Worm (Caenorhabditis elegans): Measurements from ENCODE around the gene col-154.
"Not testable (repeated sequence)": the region's sequence is repeated elsewhere in the genome, so short reads cannot be mapped to it uniquely, and the experiment has no call there.

ce11 chrV:11395024-11395423 is 9.9 kb downstream of the col-154 start, which contains the start of gene K03B8.4:
- TF ChIP-seq ama-1 (optimal IDR thresholded peaks at IDR 0.05); F13C5.2 (tag; optimal IDR thresholded peaks at IDR 0.05); flt-1 (GFP tag; IDR thresholded peaks at IDR 0.05); hmg-4 (GFP tag; optimal IDR thresholded peaks at IDR 0.05); ceh-13 (GFP tag; optimal IDR thresholded peaks at IDR 0.05); pes-1 (GFP tag; IDR thresholded peaks at IDR 0.05); aly-1 (tag; optimal IDR thresholded peaks at IDR 0.05); sea-1 (GFP tag; conservative IDR thresholded peaks at IDR 0.05); scrt-1 (GFP tag; IDR thresholded peaks at IDR 0.05); tbx-11 (GFP tag; IDR thresholded peaks at IDR 0.05); tra-4 (tag; optimal IDR thresholded peaks at IDR 0.05): not testable (repeated sequence)
